Fruit fly (Drosophila melanogaster) whole organism, embryonic: ENCODE results near the gene Ptx1.
A peak's percentile ranks its signal among the peaks of the same experiment; 100 is the strongest.

Experiments used
- Atf-2 ChIP-seq: fragments of 200-800 bp; sonication (Bioruptor generic); optimal IDR thresholded peaks from 2 replicates; lab custom pipeline; 2016; ENCODE audit warnings: missing biosample characterization, missing genetic modification characterization
- Atf6 ChIP-seq: fragments of 200-800 bp; sonication (Bioruptor generic); IDR thresholded peaks from 2 replicates; pipeline ENCODE4 v1.3.6; 2022; ENCODE audit warnings: missing biosample characterization, missing genetic modification characterization
- CG10147 ChIP-seq: fragments of 200-800 bp; sonication (Bioruptor generic); optimal IDR thresholded peaks from 2 replicates; lab custom pipeline; 2019; ENCODE audit warnings: missing biosample characterization, mild to moderate bottlenecking, missing genetic modification characterization, moderate library complexity
- CG11723 ChIP-seq: fragments of 200-800 bp; sonication (Bioruptor generic); optimal IDR thresholded peaks from 2 replicates; lab custom pipeline; 2017; ENCODE audit warnings: missing biosample characterization, mild to moderate bottlenecking, missing genetic modification characterization
- CG12659 ChIP-seq: fragments of 200-800 bp; sonication (Bioruptor generic); optimal IDR thresholded peaks from 3 replicates; lab custom pipeline; 2017; ENCODE audit warnings: mild to moderate bottlenecking, missing biosample characterization, missing genetic modification reagents, missing genetic modification characterization
- CG13287 ChIP-seq: fragments of 200-800 bp; sonication (Bioruptor generic); IDR thresholded peaks from 2 replicates; pipeline ENCODE4 v1.3.6; 2022; ENCODE audit warnings: missing biosample characterization, missing genetic modification characterization; ENCODE audit not compliant: partially characterized antibody
- CG14014 ChIP-seq: fragments of 200-800 bp; sonication (Bioruptor generic); IDR thresholded peaks from 2 replicates; pipeline ENCODE4 v1.3.6; 2022; ENCODE audit warnings: missing biosample characterization, missing genetic modification characterization
- CG17186 ChIP-seq: fragments of 200-800 bp; sonication (Bioruptor generic); optimal IDR thresholded peaks from 3 replicates; lab custom pipeline; 2017; ENCODE audit warnings: missing biosample characterization, missing genetic modification reagents, missing genetic modification characterization
- CG18599 ChIP-seq: fragments of 200-800 bp; sonication (Bioruptor generic); optimal IDR thresholded peaks from 3 replicates; lab custom pipeline; 2017; ENCODE audit warnings: missing biosample characterization, missing genetic modification characterization, mild to moderate bottlenecking, moderate library complexity, missing genetic modification reagents
- CG3065 ChIP-seq: fragments of 200-800 bp; sonication (Bioruptor generic); optimal IDR thresholded peaks from 2 replicates; lab custom pipeline; 2016; ENCODE audit warnings: missing biosample characterization, missing genetic modification characterization
- CG3163 ChIP-seq: fragments of 200-800 bp; sonication (Bioruptor generic); optimal IDR thresholded peaks from 3 replicates; lab custom pipeline; 2016; ENCODE audit warnings: missing biosample characterization, missing genetic modification characterization
- CG4404 ChIP-seq: fragments of 200-800 bp; sonication (Bioruptor generic); IDR thresholded peaks from 2 replicates; pipeline ENCODE4 v1.3.6; 2022; ENCODE audit warnings: missing biosample characterization, missing genetic modification characterization
- CG5953 ChIP-seq: fragments of 200-800 bp; sonication (Bioruptor generic); IDR thresholded peaks from 2 replicates; pipeline ENCODE4 v1.3.6; 2022; ENCODE audit warnings: missing biosample characterization, missing genetic modification characterization
- CG6683 ChIP-seq: fragments of 200-800 bp; sonication (Bioruptor generic); optimal IDR thresholded peaks from 2 replicates; lab custom pipeline; 2017; ENCODE audit warnings: missing biosample characterization, mild to moderate bottlenecking, missing genetic modification characterization, missing genetic modification reagents
- CG6765 ChIP-seq: fragments of 200-800 bp; sonication (Bioruptor generic); optimal IDR thresholded peaks from 3 replicates; lab custom pipeline; 2017; ENCODE audit warnings: missing biosample characterization, mild to moderate bottlenecking, missing genetic modification characterization
- CG7271 ChIP-seq: fragments of 200-800 bp; sonication (Bioruptor generic); optimal IDR thresholded peaks from 2 replicates; lab custom pipeline; 2018; ENCODE audit warnings: missing biosample characterization, mild to moderate bottlenecking, missing genetic modification characterization, moderate library complexity
- CG8765 ChIP-seq: fragments of 200-800 bp; sonication (Bioruptor generic); IDR thresholded peaks from 2 replicates; pipeline ENCODE4 v1.3.6; 2022; ENCODE audit warnings: missing biosample characterization, missing genetic modification characterization
- CkIIα-i1 ChIP-seq: fragments of 200-800 bp; sonication (Bioruptor generic); IDR thresholded peaks from 2 replicates; pipeline ENCODE4 v1.3.6; 2022; ENCODE audit warnings: missing biosample characterization, missing genetic modification characterization
- ERR ChIP-seq: fragments of 200-800 bp; sonication (Bioruptor generic); optimal IDR thresholded peaks from 2 replicates; lab custom pipeline; 2016; ENCODE audit warnings: missing biosample characterization, missing genetic modification characterization
- Elba2 ChIP-seq: fragments of 200-800 bp; sonication (Bioruptor generic); optimal IDR thresholded peaks from 3 replicates; lab custom pipeline; 2016; ENCODE audit warnings: missing biosample characterization, missing genetic modification characterization
- HLH4C ChIP-seq: fragments of 200-800 bp; sonication (Bioruptor generic); IDR thresholded peaks from 3 replicates; pipeline ENCODE4 v1.3.6; 2022; ENCODE audit warnings: missing biosample characterization, missing genetic modification characterization; ENCODE audit not compliant: partially characterized antibody
- HLH54F ChIP-seq: fragments of 200-800 bp; sonication (Bioruptor generic); optimal IDR thresholded peaks from 3 replicates; lab custom pipeline; 2016; ENCODE audit warnings: missing biosample characterization, missing genetic modification characterization
- HLHmδ ChIP-seq: fragments of 200-800 bp; sonication (Bioruptor generic); optimal IDR thresholded peaks from 2 replicates; lab custom pipeline; 2018; ENCODE audit warnings: missing biosample characterization, mild to moderate bottlenecking, missing genetic modification characterization, moderate library complexity
- HmgD ChIP-seq: fragments of 200-800 bp; sonication (Bioruptor generic); optimal IDR thresholded peaks from 3 replicates; lab custom pipeline; 2016; ENCODE audit warnings: missing biosample characterization, missing genetic modification characterization
- Hr3 ChIP-seq: fragments of 200-800 bp; sonication (Bioruptor generic); optimal IDR thresholded peaks from 3 replicates; lab custom pipeline; 2016; ENCODE audit warnings: missing biosample characterization, missing genetic modification characterization
- Hsf ChIP-seq: fragments of 200-800 bp; sonication (Bioruptor generic); optimal IDR thresholded peaks from 3 replicates; lab custom pipeline; 2016; ENCODE audit warnings: missing biosample characterization, missing genetic modification characterization
- Lim3 ChIP-seq: fragments of 200-800 bp; sonication (Bioruptor generic); IDR thresholded peaks from 2 replicates; pipeline ENCODE4 v1.3.6; 2022; ENCODE audit warnings: missing biosample characterization, missing genetic modification characterization
- Opbp ChIP-seq: fragments of 200-800 bp; sonication (Bioruptor generic); IDR thresholded peaks from 3 replicates; pipeline ENCODE4 v1.3.6; 2022; ENCODE audit warnings: missing biosample characterization, missing genetic modification characterization; ENCODE audit not compliant: partially characterized antibody
- Rfx ChIP-seq: fragments of 200-800 bp; sonication (Bioruptor generic); IDR thresholded peaks from 2 replicates; pipeline ENCODE4 v1.3.6; 2022; ENCODE audit warnings: missing biosample characterization, missing genetic modification characterization
- Sry-δ ChIP-seq: fragments of 200-800 bp; sonication (Bioruptor generic); optimal IDR thresholded peaks from 2 replicates; lab custom pipeline; 2016; ENCODE audit warnings: missing biosample characterization, missing genetic modification characterization
- ab ChIP-seq: fragments of 200-800 bp; sonication (Bioruptor generic); optimal IDR thresholded peaks from 2 replicates; lab custom pipeline; 2016; ENCODE audit warnings: missing biosample characterization, missing genetic modification characterization
- ato ChIP-seq: fragments of 200-800 bp; sonication (Bioruptor generic); IDR thresholded peaks from 2 replicates; pipeline ENCODE4 v1.3.6; 2022; ENCODE audit warnings: missing biosample characterization, missing genetic modification characterization; ENCODE audit not compliant: partially characterized antibody
- chif ChIP-seq, 2 experiments: fragments of 200-800 bp; sonication (Bioruptor generic); optimal IDR thresholded peaks; 3 replicates each; lab custom pipeline; 2016; ENCODE audit warnings: missing biosample characterization in 2 of 2, missing genetic modification characterization in 2 of 2
- chm ChIP-seq: fragments of 200-800 bp; sonication (Bioruptor generic); IDR thresholded peaks from 2 replicates; pipeline ENCODE4 v1.3.6; 2022; ENCODE audit warnings: missing biosample characterization, missing genetic modification characterization
- dmrt11E ChIP-seq: fragments of 200-800 bp; sonication (Bioruptor generic); optimal IDR thresholded peaks from 3 replicates; lab custom pipeline; 2018; ENCODE audit warnings: missing biosample characterization, mild to moderate bottlenecking, missing genetic modification characterization, moderate library complexity
- emc ChIP-seq: fragments of 200-800 bp; sonication (Bioruptor generic); optimal IDR thresholded peaks from 2 replicates; lab custom pipeline; 2016; ENCODE audit warnings: missing biosample characterization, missing genetic modification characterization
- gcm2 ChIP-seq: fragments of 200-800 bp; sonication (Bioruptor generic); optimal IDR thresholded peaks from 2 replicates; lab custom pipeline; 2016; ENCODE audit warnings: missing biosample characterization, missing genetic modification characterization
- grn ChIP-seq: fragments of 200-800 bp; sonication (Bioruptor generic); optimal IDR thresholded peaks from 3 replicates; lab custom pipeline; 2017; ENCODE audit warnings: missing biosample characterization, missing genetic modification characterization
- ham ChIP-seq: fragments of 200-800 bp; sonication (Bioruptor generic); IDR thresholded peaks from 2 replicates; pipeline ENCODE4 v1.3.6; 2022; ENCODE audit warnings: missing biosample characterization, missing genetic modification characterization
- jigr1 ChIP-seq: fragments of 200-800 bp; sonication (Bioruptor generic); IDR thresholded peaks from 3 replicates; pipeline ENCODE4 v1.3.6; 2022; ENCODE audit warnings: missing biosample characterization, missing genetic modification characterization
- knrl ChIP-seq: fragments of 200-800 bp; sonication (Bioruptor generic); IDR thresholded peaks from 3 replicates; pipeline ENCODE4 v1.3.6; 2022; ENCODE audit warnings: missing biosample characterization, missing genetic modification characterization; ENCODE audit not compliant: partially characterized antibody
- lbe ChIP-seq: fragments of 200-800 bp; sonication (Bioruptor generic); optimal IDR thresholded peaks from 2 replicates; lab custom pipeline; 2016; ENCODE audit warnings: missing biosample characterization, mild to moderate bottlenecking, missing genetic modification characterization
- lilli ChIP-seq: fragments of 200-800 bp; sonication (Bioruptor generic); optimal IDR thresholded peaks from 3 replicates; lab custom pipeline; 2016; ENCODE audit warnings: missing biosample characterization, missing genetic modification characterization
- slou ChIP-seq: fragments of 200-800 bp; sonication (Bioruptor generic); optimal IDR thresholded peaks from 3 replicates; lab custom pipeline; 2016; ENCODE audit warnings: missing biosample characterization, missing genetic modification characterization
- ssp ChIP-seq: fragments of 200-800 bp; sonication (Bioruptor generic); IDR thresholded peaks from 2 replicates; pipeline ENCODE4 v1.3.6; 2022; ENCODE audit warnings: missing biosample characterization, missing genetic modification characterization
- tap ChIP-seq: fragments of 200-800 bp; optimal IDR thresholded peaks from 3 replicates; lab custom pipeline; 2019; ENCODE audit warnings: missing biosample characterization, mild to moderate bottlenecking, missing genetic modification characterization, moderate library complexity
- tio ChIP-seq: fragments of 200-800 bp; sonication (Bioruptor generic); optimal IDR thresholded peaks from 2 replicates; lab custom pipeline; 2017; ENCODE audit warnings: missing biosample characterization, missing genetic modification characterization, inconsistent platforms
- tx ChIP-seq: fragments of 200-800 bp; sonication (Bioruptor generic); optimal IDR thresholded peaks from 2 replicates; lab custom pipeline; 2016; ENCODE audit warnings: missing biosample characterization, missing genetic modification characterization
- zf30C ChIP-seq: fragments of 200-800 bp; sonication (Bioruptor generic); optimal IDR thresholded peaks from 3 replicates; lab custom pipeline; 2018; ENCODE audit warnings: missing biosample characterization, mild to moderate bottlenecking, missing genetic modification characterization

The Ptx1 gene

dm6 chr3R:30887711-30888549 lies 24.6 kb upstream of the Ptx1 start:
- TF ChIP-seq CG17186 (GFP tag; lab: Kevin White, UChicago), result no peak
- peak; percentile 14; the same call in 1 of the 2 replicates for TF ChIP-seq ssp
- no peak for TF ChIP-seq CG13287 (GFP tag; lab: Robert Waterston, UW)
- TF ChIP-seq HmgD (GFP tag; lab: Kevin White, UChicago), result no peak
- TF ChIP-seq ab (GFP tag; lab: Kevin White, UChicago), result no peak
- TF ChIP-seq Elba2 (GFP tag; lab: Kevin White, UChicago), result no peak
- TF ChIP-seq tap (tag; lab: Kevin White, UChicago), result no peak
- no peak for TF ChIP-seq CG6683 (GFP tag; lab: Kevin White, UChicago)
- TF ChIP-seq emc (GFP tag; lab: Kevin White, UChicago), result peak; percentile 24
- TF ChIP-seq jigr1 (GFP tag; lab: Robert Waterston, UW), result peak; percentile 52; the same call in 1 of the 3 replicates
- no peak for TF ChIP-seq Opbp
- peak; percentile 40 for TF ChIP-seq CG10147 (GFP tag; lab: Kevin White, UChicago)
- TF ChIP-seq grn (GFP tag; lab: Kevin White, UChicago), result peak; percentile 36
- TF ChIP-seq CkIIα-i1 (GFP tag; lab: Robert Waterston, UW), result 0 out of 2 replicates have a peak, but pooled peaks have one; percentile 6
- TF ChIP-seq CG4404 (GFP tag; lab: Robert Waterston, UW), result no peak
- TF ChIP-seq HLHmδ, result no peak
- TF ChIP-seq CG7271 (tag; lab: Kevin White, UChicago), result no peak
- peak; percentile 54; the same call in 1 of the 2 replicates for TF ChIP-seq CG8765 (GFP tag; lab: Robert Waterston, UW)
- TF ChIP-seq slou, result no peak
- peak; percentile 37 for TF ChIP-seq CG3065 (GFP tag; lab: Kevin White, UChicago)
- TF ChIP-seq lbe (GFP tag; lab: Kevin White, UChicago), result peak; percentile 71
- peak; percentile 80 for TF ChIP-seq chm
- TF ChIP-seq CG3163 (GFP tag; lab: Kevin White, UChicago), result no peak
- TF ChIP-seq HLH54F (GFP tag; lab: Kevin White, UChicago), result peak; percentile 18
- no peak for TF ChIP-seq Lim3 (GFP tag; lab: Robert Waterston, UW)
- TF ChIP-seq Hr3, result peak; percentile 44
- no peak for TF ChIP-seq HLH4C (GFP tag; lab: Robert Waterston, UW)
- peak; percentile 72 for TF ChIP-seq lilli
- no peak for TF ChIP-seq ERR (GFP tag; lab: Kevin White, UChicago)
- TF ChIP-seq dmrt11E (tag; lab: Kevin White, UChicago), result peak; percentile 46
- TF ChIP-seq ato, result no peak
- peak; percentile 74 for TF ChIP-seq Rfx (GFP tag; lab: Robert Waterston, UW)
- peak; percentile 40; the same call in 1 of the 2 replicates for TF ChIP-seq Atf6 (GFP tag; lab: Robert Waterston, UW)
- TF ChIP-seq CG14014 (GFP tag; lab: Robert Waterston, UW), result peak; percentile 55; the same call in 1 of the 2 replicates
- no peak for TF ChIP-seq ham
- peak; percentile 33 to 60 for TF ChIP-seq chif (GFP tag; optimal IDR thresholded peaks at IDR 0.05; lab: Kevin White, UChicago)
- TF ChIP-seq tio (GFP tag; lab: Kevin White, UChicago), result no peak
- peak; percentile 45 for TF ChIP-seq CG12659 (GFP tag; lab: Kevin White, UChicago)
- peak; percentile 38 for TF ChIP-seq tx (GFP tag; lab: Kevin White, UChicago)
- TF ChIP-seq Sry-δ, result peak; percentile 23
- peak; percentile 66 for TF ChIP-seq CG5953 (GFP tag; lab: Robert Waterston, UW)
- TF ChIP-seq CG18599, result peak; percentile 72
- TF ChIP-seq gcm2 (GFP tag; lab: Kevin White, UChicago), result no peak
- no peak for TF ChIP-seq CG11723 (GFP tag; lab: Kevin White, UChicago)
- peak; percentile 69 for TF ChIP-seq Hsf (GFP tag; lab: Kevin White, UChicago)
- no peak for TF ChIP-seq zf30C (GFP tag; lab: Kevin White, UChicago)
- no peak for TF ChIP-seq knrl (GFP tag; lab: Robert Waterston, UW)
- peak; percentile 60 for TF ChIP-seq Atf-2
- TF ChIP-seq CG6765 (GFP tag; lab: Kevin White, UChicago), result no peak
